Worm (Caenorhabditis elegans): ENCODE measurements around the gene rpl-34.

The rpl-34 gene

ce11 chrIV:12259161-12259870 lies 9.5 kb upstream of the rpl-34 start, which contains the start of gene Y39C12A.9:
TSS of gene Y39C12A.9 (minus strand) at chrIV:12259211.
- TF ChIP-seq hnd-1 (tag; optimal IDR thresholded peaks at IDR 0.05) (no peak), ama-1 (optimal IDR thresholded peaks at IDR 0.05) (no peak), B0310.2 (tag; optimal IDR thresholded peaks at IDR 0.05) (no peak), hmbx-1 (tag; optimal IDR thresholded peaks at IDR 0.05) (no peak), hmg-4 (GFP tag; optimal IDR thresholded peaks at IDR 0.05) (no peak), flt-1 (GFP tag; IDR thresholded peaks at IDR 0.05) (no peak), aly-1 (tag; optimal IDR thresholded peaks at IDR 0.05) (no peak), tbx-37 (GFP tag; conservative IDR thresholded peaks at IDR 0.05) (no peak), ceh-36 (tag; optimal IDR thresholded peaks at IDR 0.05) (no peak), sea-1 (GFP tag; conservative IDR thresholded peaks at IDR 0.05) (no peak), tbx-11 (GFP tag; IDR thresholded peaks at IDR 0.05) (no peak), tra-4 (tag; optimal IDR thresholded peaks at IDR 0.05) (no peak), ceh-13 (GFP tag; optimal IDR thresholded peaks at IDR 0.05) (no peak), ets-7 (tag; optimal IDR thresholded peaks at IDR 0.05) (no peak)

ce11 chrIV:12261353-12261752 lies 7.4 kb upstream of the rpl-34 start, which contains the start of gene sre-14:
TSS of gene sre-14 (minus strand) at chrIV:12261453.
- TF ChIP-seq ceh-13 (GFP tag; optimal IDR thresholded peaks at IDR 0.05) (no peak), hmbx-1 (tag; optimal IDR thresholded peaks at IDR 0.05) (no peak), tbx-11 (GFP tag; IDR thresholded peaks at IDR 0.05) (no peak), sea-1 (GFP tag; conservative IDR thresholded peaks at IDR 0.05) (no peak), tbx-37 (GFP tag; conservative IDR thresholded peaks at IDR 0.05) (no peak), ets-7 (tag; optimal IDR thresholded peaks at IDR 0.05) (no peak), hnd-1 (tag; optimal IDR thresholded peaks at IDR 0.05) (no peak), flt-1 (GFP tag; IDR thresholded peaks at IDR 0.05) (no peak), hmg-4 (GFP tag; optimal IDR thresholded peaks at IDR 0.05) (no peak), pes-1 (GFP tag; IDR thresholded peaks at IDR 0.05) (no peak), F13C5.2 (tag; optimal IDR thresholded peaks at IDR 0.05) (no peak), aly-1 (tag; optimal IDR thresholded peaks at IDR 0.05) (no peak), ceh-36 (tag; optimal IDR thresholded peaks at IDR 0.05) (no peak), B0310.2 (tag; optimal IDR thresholded peaks at IDR 0.05) (no peak), scrt-1 (GFP tag; IDR thresholded peaks at IDR 0.05) (no peak), ama-1 (optimal IDR thresholded peaks at IDR 0.05) (no peak)

- TF ChIP-seq tra-4 (tag; optimal IDR thresholded peaks at IDR 0.05) = no peak
- no peak for TF ChIP-seq pes-1 (GFP tag; IDR thresholded peaks at IDR 0.05)
- no peak for TF ChIP-seq hmg-4 (GFP tag; optimal IDR thresholded peaks at IDR 0.05)
- no peak for TF ChIP-seq flt-1 (GFP tag; IDR thresholded peaks at IDR 0.05)
- TF ChIP-seq B0310.2 (tag; optimal IDR thresholded peaks at IDR 0.05) = no peak
Measured at ce11 chrIV:12265877-12266276, 2.9 kb upstream of the rpl-34 start.

ce11 chrIV:12270392-12270791 lies 1.6 kb downstream of the rpl-34 start, which contains the start of gene C42C1.3:
TSS of gene C42C1.3 (minus strand) at chrIV:12270492.
- TF ChIP-seq sea-1 (GFP tag; conservative IDR thresholded peaks at IDR 0.05) (no peak), tra-4 (tag; optimal IDR thresholded peaks at IDR 0.05) (no peak), ama-1 (optimal IDR thresholded peaks at IDR 0.05) (no peak), aly-1 (tag; optimal IDR thresholded peaks at IDR 0.05) (no peak)

ce11 chrIV:12274365-12274764 lies 5.6 kb downstream of the rpl-34 start:
- TF ChIP-seq hmg-4 (GFP tag; optimal IDR thresholded peaks at IDR 0.05) (no peak), ets-7 (tag; optimal IDR thresholded peaks at IDR 0.05) (no peak)

DNA sequence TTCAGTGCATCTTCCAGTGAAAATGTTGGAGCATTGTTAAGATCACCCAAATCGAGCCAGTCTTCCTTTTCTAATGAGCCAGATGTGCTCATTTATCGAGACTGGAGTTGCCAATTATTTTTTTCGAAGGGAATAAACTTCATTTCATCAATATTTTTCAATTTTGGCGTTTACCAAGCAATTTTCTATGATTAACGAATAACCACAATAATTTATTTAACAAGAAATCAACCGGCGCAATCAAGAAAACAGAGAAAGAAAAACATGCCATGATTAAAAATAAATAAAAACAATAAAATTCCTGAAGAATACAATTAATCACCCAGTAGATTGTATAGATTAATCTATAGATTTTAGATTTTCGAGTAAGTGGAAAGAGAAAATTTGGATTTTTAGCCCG lies 7.1 kb downstream of the rpl-34 start, which contains the start of gene vps-8:
Gene vps-8, minus strand, starts transcription at position 101 of the 400 bp plus-strand sequence.
- no peak for TF ChIP-seq sea-1 (GFP tag; conservative IDR thresholded peaks at IDR 0.05)
- no peak for TF ChIP-seq tbx-11 (GFP tag; IDR thresholded peaks at IDR 0.05)
- TF ChIP-seq ceh-36 (tag; optimal IDR thresholded peaks at IDR 0.05) = no peak
- no peak for TF ChIP-seq aly-1 (tag; optimal IDR thresholded peaks at IDR 0.05)
- TF ChIP-seq flt-1 (GFP tag; IDR thresholded peaks at IDR 0.05) = no peak
- no peak for TF ChIP-seq hmg-4 (GFP tag; optimal IDR thresholded peaks at IDR 0.05)
- TF ChIP-seq hmbx-1 (tag; optimal IDR thresholded peaks at IDR 0.05) = no peak
- no peak for TF ChIP-seq B0310.2 (tag; optimal IDR thresholded peaks at IDR 0.05)
- no peak for TF ChIP-seq scrt-1 (GFP tag; IDR thresholded peaks at IDR 0.05)
- TF ChIP-seq tbx-37 (GFP tag; conservative IDR thresholded peaks at IDR 0.05) = no peak
- TF ChIP-seq hnd-1 (tag; optimal IDR thresholded peaks at IDR 0.05) = no peak
- no peak for TF ChIP-seq pes-1 (GFP tag; IDR thresholded peaks at IDR 0.05)

DNA sequence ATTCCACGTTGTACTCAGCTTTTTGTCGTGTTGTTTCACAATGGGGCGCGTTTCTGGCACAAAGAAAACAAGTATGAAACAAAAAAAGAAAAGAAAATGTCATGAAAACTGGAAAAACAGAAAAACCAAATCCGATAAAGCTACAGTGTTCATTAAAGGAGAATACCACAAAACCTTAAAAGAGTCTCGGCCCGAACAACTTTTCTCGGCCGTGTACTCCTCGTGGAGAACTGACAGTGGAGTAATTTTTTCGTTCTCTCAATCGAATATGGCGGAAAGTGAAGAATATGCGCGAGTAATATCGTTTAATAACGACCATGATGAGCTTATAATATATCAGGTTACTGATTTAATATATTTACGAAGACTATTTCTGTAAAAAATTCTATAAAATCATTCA lies 9.7 kb downstream of the rpl-34 start, which contains the start of the genes tag-335 and vkmt-1:
Gene tag-335, minus strand, starts transcription at position 88 of the 400 bp plus-strand sequence.
Gene vkmt-1, plus strand, starts transcription at position 219 of the 400 bp plus-strand sequence.
- TF ChIP-seq scrt-1 (GFP tag; IDR thresholded peaks at IDR 0.05) (no peak), tra-4 (tag; optimal IDR thresholded peaks at IDR 0.05) (no peak), pes-1 (GFP tag; IDR thresholded peaks at IDR 0.05) (no peak), ama-1 (optimal IDR thresholded peaks at IDR 0.05) (no peak), tbx-11 (GFP tag; IDR thresholded peaks at IDR 0.05) (no peak), F13C5.2 (tag; optimal IDR thresholded peaks at IDR 0.05) (no peak), hmg-4 (GFP tag; optimal IDR thresholded peaks at IDR 0.05) (no peak)

- TF ChIP-seq ets-7 (tag; optimal IDR thresholded peaks at IDR 0.05) (no peak), B0310.2 (tag; optimal IDR thresholded peaks at IDR 0.05) (no peak), sea-1 (GFP tag; conservative IDR thresholded peaks at IDR 0.05) (no peak), ceh-36 (tag; optimal IDR thresholded peaks at IDR 0.05) (no peak), tbx-11 (GFP tag; IDR thresholded peaks at IDR 0.05) (no peak), hmg-4 (GFP tag; optimal IDR thresholded peaks at IDR 0.05) (no peak), scrt-1 (GFP tag; IDR thresholded peaks at IDR 0.05) (no peak)
Measured at ce11 chrIV:12279340-12279739, 10.5 kb downstream of the rpl-34 start, which contains the start of gene ltah-1.1. TSS of gene ltah-1.1 (plus strand) at chrIV:12279622.
